Fruit fly (Drosophila melanogaster) whole organism, prepupa: ENCODE results near the gene HDAC4.

Source experiments
- Blimp-1 ChIP-seq: fragments of 200-800 bp; sonication (Bioruptor generic); optimal IDR thresholded peaks from 3 replicates; lab custom pipeline; 2017; ENCODE audit warnings: missing biosample characterization, missing genetic modification characterization, mild to moderate bottlenecking, moderate library complexity, missing genetic modification reagents
- CG10631 ChIP-seq: fragments of 200-800 bp; sonication (Bioruptor generic); optimal IDR thresholded peaks from 2 replicates; lab custom pipeline; 2016; ENCODE audit warnings: missing biosample characterization, missing genetic modification characterization
- CG10669 ChIP-seq: fragments of 200-800 bp; sonication (Bioruptor generic); optimal IDR thresholded peaks from 3 replicates; lab custom pipeline; 2018; ENCODE audit warnings: missing biosample characterization, mild to moderate bottlenecking, missing genetic modification characterization, moderate library complexity
- CG11294 ChIP-seq: fragments of 200-800 bp; sonication (Bioruptor generic); IDR thresholded peaks from 2 replicates; pipeline ENCODE4 v1.3.6; 2022; ENCODE audit warnings: missing biosample characterization, missing genetic modification characterization
- CG11902 ChIP-seq: fragments of 200-800 bp; sonication (Bioruptor generic); optimal IDR thresholded peaks from 3 replicates; lab custom pipeline; 2016; ENCODE audit warnings: missing biosample characterization, missing genetic modification characterization
- CG16779 ChIP-seq: fragments of 200-800 bp; sonication (Bioruptor generic); optimal IDR thresholded peaks from 3 replicates; lab custom pipeline; 2017; ENCODE audit warnings: missing biosample characterization, mild to moderate bottlenecking, missing genetic modification characterization
- CG3032 ChIP-seq: fragments of 200-800 bp; optimal IDR thresholded peaks from 2 replicates; lab custom pipeline; 2019; ENCODE audit warnings: missing biosample characterization, mild to moderate bottlenecking, missing genetic modification characterization, moderate library complexity
- CG31627 ChIP-seq: fragments of 200-800 bp; sonication (Bioruptor generic); optimal IDR thresholded peaks from 3 replicates; lab custom pipeline; 2016; ENCODE audit warnings: missing biosample characterization, missing genetic modification characterization
- CG32006 ChIP-seq: fragments of 200-800 bp; sonication (Bioruptor generic); optimal IDR thresholded peaks from 3 replicates; lab custom pipeline; 2017; ENCODE audit warnings: missing biosample characterization, mild to moderate bottlenecking, missing genetic modification characterization
- CG34406 ChIP-seq: fragments of 200-800 bp; sonication (Bioruptor generic); optimal IDR thresholded peaks from 3 replicates; lab custom pipeline; 2016; ENCODE audit warnings: missing biosample characterization, missing genetic modification characterization
- CG3919 ChIP-seq: fragments of 200-800 bp; sonication (Bioruptor generic); optimal IDR thresholded peaks from 3 replicates; lab custom pipeline; 2016; ENCODE audit warnings: missing biosample characterization, missing genetic modification characterization
- CG4318 ChIP-seq: fragments of 200-800 bp; sonication (Bioruptor generic); optimal IDR thresholded peaks from 3 replicates; lab custom pipeline; 2017; ENCODE audit warnings: missing biosample characterization, mild to moderate bottlenecking, missing genetic modification characterization
- CG6163 ChIP-seq: fragments of 200-800 bp; sonication (Bioruptor generic); IDR thresholded peaks from 3 replicates; pipeline ENCODE4 v1.3.6; 2022; ENCODE audit warnings: missing biosample characterization, missing genetic modification characterization
- CG6276 ChIP-seq: fragments of 200-800 bp; sonication (Bioruptor generic); optimal IDR thresholded peaks from 2 replicates; lab custom pipeline; 2017; ENCODE audit warnings: missing biosample characterization, mild to moderate bottlenecking, missing genetic modification characterization
- CG6792 ChIP-seq: fragments of 200-800 bp; sonication (Bioruptor generic); optimal IDR thresholded peaks from 3 replicates; lab custom pipeline; 2016; ENCODE audit warnings: missing biosample characterization, missing genetic modification characterization
- CG6808 ChIP-seq: fragments of 200-800 bp; sonication (Bioruptor generic); optimal IDR thresholded peaks from 3 replicates; lab custom pipeline; 2017; ENCODE audit warnings: missing biosample characterization, missing genetic modification characterization, mild to moderate bottlenecking, moderate library complexity, missing genetic modification reagents
- CG8319 ChIP-seq: fragments of 200-800 bp; sonication (Bioruptor generic); optimal IDR thresholded peaks from 3 replicates; lab custom pipeline; 2016; ENCODE audit warnings: missing biosample characterization, missing genetic modification characterization
- CG8632 ChIP-seq: fragments of 200-800 bp; sonication (Bioruptor generic); optimal IDR thresholded peaks from 3 replicates; lab custom pipeline; 2016; ENCODE audit warnings: missing biosample characterization, missing genetic modification characterization
- Eip75B ChIP-seq: fragments of 200-800 bp; sonication (Bioruptor generic); optimal IDR thresholded peaks from 3 replicates; lab custom pipeline; 2016; ENCODE audit warnings: missing biosample characterization, missing genetic modification characterization
- Eip78C ChIP-seq: fragments of 200-800 bp; sonication (Bioruptor generic); peaks from one replicate; lab custom pipeline; 2016; ENCODE audit warnings: missing biosample characterization, missing genetic modification characterization
- Eip93F ChIP-seq: fragments of 200-800 bp; sonication (Bioruptor generic); optimal IDR thresholded peaks from 2 replicates; lab custom pipeline; 2016; ENCODE audit warnings: missing biosample characterization, mild to moderate bottlenecking, missing genetic modification characterization
- Ets21C ChIP-seq: fragments of 200-800 bp; sonication (Bioruptor generic); optimal IDR thresholded peaks from 3 replicates; lab custom pipeline; 2016; ENCODE audit warnings: missing biosample characterization, missing genetic modification characterization
- Ets96B ChIP-seq: fragments of 200-800 bp; optimal IDR thresholded peaks from 2 replicates; lab custom pipeline; 2019; ENCODE audit warnings: missing biosample characterization, mild to moderate bottlenecking, missing genetic modification characterization, moderate library complexity
- Hr38 ChIP-seq: sonication (Bioruptor generic); optimal IDR thresholded peaks from 2 replicates; lab custom pipeline; 2016; ENCODE audit warnings: missing biosample characterization, missing genetic modification characterization
- Hr4 ChIP-seq: fragments of 200-800 bp; sonication (Bioruptor generic); optimal IDR thresholded peaks from 3 replicates; lab custom pipeline; 2016; ENCODE audit warnings: missing biosample characterization, missing genetic modification characterization
- Met ChIP-seq: fragments of 200-800 bp; sonication (Bioruptor generic); optimal IDR thresholded peaks from 3 replicates; lab custom pipeline; 2016; ENCODE audit warnings: missing biosample characterization, missing genetic modification characterization
- OdsH ChIP-seq: fragments of 200-800 bp; sonication (Bioruptor generic); optimal IDR thresholded peaks from 3 replicates; lab custom pipeline; 2016; ENCODE audit warnings: missing biosample characterization, missing genetic modification characterization
- Sox14 ChIP-seq: fragments of 200-800 bp; sonication (Bioruptor generic); optimal IDR thresholded peaks from 3 replicates; lab custom pipeline; 2016; ENCODE audit warnings: missing biosample characterization, missing genetic modification characterization
- Sox15 ChIP-seq: fragments of 200-800 bp; sonication (Bioruptor generic); optimal IDR thresholded peaks from 3 replicates; lab custom pipeline; 2016; ENCODE audit warnings: missing biosample characterization, missing genetic modification characterization
- achi ChIP-seq: fragments of 200-800 bp; sonication (Bioruptor generic); optimal IDR thresholded peaks from 3 replicates; lab custom pipeline; 2016; ENCODE audit warnings: missing biosample characterization, missing genetic modification characterization
- acj6 ChIP-seq: fragments of 200-800 bp; sonication (Bioruptor generic); optimal IDR thresholded peaks from 3 replicates; lab custom pipeline; 2016; ENCODE audit warnings: missing biosample characterization, missing genetic modification characterization
- eg ChIP-seq: fragments of 200-800 bp; sonication (Bioruptor generic); IDR thresholded peaks from 3 replicates; pipeline ENCODE4 v1.3.6; 2022; ENCODE audit warnings: missing biosample characterization, missing genetic modification characterization
- esn ChIP-seq: fragments of 200-800 bp; sonication (Bioruptor generic); optimal IDR thresholded peaks from 2 replicates; lab custom pipeline; 2016; ENCODE audit warnings: missing biosample characterization, mild to moderate bottlenecking, missing genetic modification characterization, moderate library complexity
- fd59A ChIP-seq: fragments of 200-800 bp; sonication (Bioruptor generic); optimal IDR thresholded peaks from 2 replicates; lab custom pipeline; 2017; ENCODE audit warnings: missing biosample characterization, mild to moderate bottlenecking, missing genetic modification characterization, missing genetic modification reagents
- fd85E ChIP-seq: fragments of 200-800 bp; sonication (Bioruptor generic); optimal IDR thresholded peaks from 3 replicates; lab custom pipeline; 2016; ENCODE audit warnings: missing biosample characterization, missing genetic modification characterization
- fkh ChIP-seq: fragments of 200-800 bp; sonication (Bioruptor generic); optimal IDR thresholded peaks from 3 replicates; lab custom pipeline; 2017; ENCODE audit warnings: missing biosample characterization, mild to moderate bottlenecking, missing genetic modification characterization, moderate library complexity
- lz ChIP-seq: fragments of 200-800 bp; sonication (Bioruptor generic); optimal IDR thresholded peaks from 3 replicates; lab custom pipeline; 2016; ENCODE audit warnings: missing biosample characterization, missing genetic modification characterization
- net ChIP-seq: fragments of 200-800 bp; sonication (Bioruptor generic); optimal IDR thresholded peaks from 3 replicates; lab custom pipeline; 2016; ENCODE audit warnings: missing biosample characterization, missing genetic modification characterization
- pdm3 ChIP-seq: fragments of 200-800 bp; sonication (Bioruptor generic); optimal IDR thresholded peaks from 3 replicates; lab custom pipeline; 2016; ENCODE audit warnings: missing biosample characterization, missing genetic modification characterization
- spab ChIP-seq: fragments of 200-800 bp; sonication (Bioruptor generic); optimal IDR thresholded peaks from 2 replicates; lab custom pipeline; 2017; ENCODE audit warnings: missing biosample characterization, mild to moderate bottlenecking, missing genetic modification characterization, missing genetic modification reagents
- ss ChIP-seq, 2 experiments: fragments of 200-800 bp; sonication (Bioruptor generic); optimal IDR thresholded peaks; 2 replicates in 1 of 2; 3 replicates in 1 of 2; lab custom pipeline; 2017 to 2018; ENCODE audit warnings: mild to moderate bottlenecking in 2 of 2, missing biosample characterization in 2 of 2, missing genetic modification characterization in 2 of 2, moderate library complexity in 1 of 2
- svp ChIP-seq: fragments of 200-800 bp; sonication (Bioruptor generic); peaks from one replicate; lab custom pipeline; 2016; ENCODE audit warnings: missing biosample characterization, missing genetic modification characterization
- topi ChIP-seq: fragments of 200-800 bp; sonication (Bioruptor generic); optimal IDR thresholded peaks from 3 replicates; lab custom pipeline; 2016; ENCODE audit warnings: missing biosample characterization, missing genetic modification characterization
- vri ChIP-seq: fragments of 200-800 bp; sonication (Bioruptor generic); optimal IDR thresholded peaks from 3 replicates; lab custom pipeline; 2016; ENCODE audit warnings: missing biosample characterization, mild to moderate bottlenecking, missing genetic modification characterization

Gene HDAC4

dm6 chrX:13277580-13278467, 7.6 kb downstream of the HDAC4 start (continued):
- TF ChIP-seq CG11902 (GFP tag; lab: Kevin White, UChicago), result peak; percentile 52
- TF ChIP-seq CG3032 (tag; lab: Kevin White, UChicago), result no peak
- TF ChIP-seq spab (GFP tag; lab: Kevin White, UChicago), result peak; percentile 47
- TF ChIP-seq svp (GFP tag; lab: Kevin White, UChicago), result peak; percentile 85
- TF ChIP-seq CG6163, result peak; percentile 78
- peak; percentile 48 for TF ChIP-seq CG6276
- TF ChIP-seq achi (GFP tag; lab: Kevin White, UChicago), result peak; percentile 5
- peak; percentile 11 for TF ChIP-seq Blimp-1
- TF ChIP-seq CG11294 (GFP tag; lab: Robert Waterston, UW), result peak; percentile 20; the same call in 1 of the 2 replicates
- TF ChIP-seq Ets21C (GFP tag; lab: Kevin White, UChicago), result peak; percentile 23
- TF ChIP-seq CG32006 (GFP tag; lab: Kevin White, UChicago), result peak; percentile 54
- peak; percentile 38 for TF ChIP-seq CG6808 (GFP tag; lab: Kevin White, UChicago)
- peak; percentile 9 for TF ChIP-seq Eip75B (GFP tag; lab: Kevin White, UChicago)
- peak; percentile 49 for TF ChIP-seq esn (GFP tag; lab: Kevin White, UChicago)
- no peak for TF ChIP-seq Hr38
- TF ChIP-seq Hr4, result peak; percentile 41
- peak; percentile 62 for TF ChIP-seq CG34406 (GFP tag; lab: Kevin White, UChicago)
- peak; percentile 48 for TF ChIP-seq vri (GFP tag; lab: Kevin White, UChicago)
- peak; percentile 39 for TF ChIP-seq CG8632 (GFP tag; lab: Kevin White, UChicago)
- peak; percentile 27 for TF ChIP-seq Eip93F
- TF ChIP-seq pdm3 (GFP tag; lab: Kevin White, UChicago), result peak; percentile 28
- peak; percentile 56 for TF ChIP-seq lz
- TF ChIP-seq topi, result peak; percentile 76
- peak; percentile 44 for TF ChIP-seq CG8319
- peak; percentile 45 for TF ChIP-seq CG31627 (GFP tag; lab: Kevin White, UChicago)
- peak; percentile 34 for TF ChIP-seq OdsH (GFP tag; lab: Kevin White, UChicago)
- peak; percentile 54 for TF ChIP-seq CG10669
- TF ChIP-seq, all 60 proteins: peak for 49

dm6 chrX:13277148-13277547, 8.3 kb downstream of the HDAC4 start:
- no peak for TF ChIP-seq CG3919 (GFP tag; lab: Kevin White, UChicago)
- peak; percentile 8 for TF ChIP-seq Eip78C (GFP tag; lab: Kevin White, UChicago)

dm6 chrX:13276713-13277112, 8.7 kb downstream of the HDAC4 start:
- TF ChIP-seq Met (no peak), ss (GFP tag; optimal IDR thresholded peaks at IDR 0.05; lab: Kevin White, UChicago) (peak; percentile 13 to 26), CG8632 (GFP tag; lab: Kevin White, UChicago) (peak; percentile 28), CG16779 (tag; lab: Kevin White, UChicago) (no peak), Sox15 (GFP tag; lab: Kevin White, UChicago) (no peak), fd85E (GFP tag; lab: Kevin White, UChicago) (no peak), Eip93F (no peak), eg (GFP tag; lab: Robert Waterston, UW) (peak; percentile 64), spab (GFP tag; lab: Kevin White, UChicago) (peak; percentile 25), CG10631 (GFP tag; lab: Kevin White, UChicago) (peak; percentile 63), Hr38 (no peak), CG8319 (peak; percentile 4), CG11902 (GFP tag; lab: Kevin White, UChicago) (peak; percentile 15), topi (peak; percentile 45), Eip75B (GFP tag; lab: Kevin White, UChicago) (no peak), achi (GFP tag; lab: Kevin White, UChicago) (peak; percentile 49), net (GFP tag; lab: Kevin White, UChicago) (peak; percentile 25), CG6792 (GFP tag; lab: Kevin White, UChicago) (peak; percentile 40), Ets96B (tag; lab: Kevin White, UChicago) (peak; percentile 40), vri (GFP tag; lab: Kevin White, UChicago) (no peak), CG6808 (GFP tag; lab: Kevin White, UChicago) (peak; percentile 44), acj6 (GFP tag; lab: Kevin White, UChicago) (peak; percentile 42), Blimp-1 (no peak), Sox14 (GFP tag; lab: Kevin White, UChicago) (no peak), CG10669 (peak; percentile 40), Ets21C (GFP tag; lab: Kevin White, UChicago) (no peak), CG34406 (GFP tag; lab: Kevin White, UChicago) (peak; percentile 49), CG3032 (tag; lab: Kevin White, UChicago) (peak; percentile 46), fkh (GFP tag; lab: Kevin White, UChicago) (peak; percentile 7), OdsH (GFP tag; lab: Kevin White, UChicago) (peak; percentile 48), fd59A (GFP tag; lab: Kevin White, UChicago) (peak; percentile 9), CG4318 (peak; percentile 5), CG3919 (GFP tag; lab: Kevin White, UChicago) (peak; percentile 25)
